Fruit fly (Drosophila melanogaster): ENCODE results near the gene ttk.

The ttk gene

dm6 chr3R:31747429-31748048 is 33.9 kb downstream of the ttk start, which contains the start of the genes nero and CG1910 (continued):
- peak; percentile 30 for TF ChIP-seq hkb (optimal IDR thresholded peaks at IDR 0.05)
- no peak for TF ChIP-seq hkb (GFP tag; IDR thresholded peaks at IDR 0.05)
- peak; percentile 28 for TF ChIP-seq CG12391 (tag; optimal IDR thresholded peaks at IDR 0.05)
- no peak for TF ChIP-seq Ravus (GFP tag; IDR thresholded peaks at IDR 0.05)
- TF ChIP-seq CG9797 (GFP tag; optimal IDR thresholded peaks at IDR 0.05): peak; percentile 93
- TF ChIP-seq CG17385 (GFP tag; optimal IDR thresholded peaks at IDR 0.05): peak; percentile 41
- TF ChIP-seq CG15269 (tag; optimal IDR thresholded peaks at IDR 0.05): no peak
- TF ChIP-seq CG1602 (GFP tag; optimal IDR thresholded peaks at IDR 0.05): no peak
- TF ChIP-seq CG2712 (tag; optimal IDR thresholded peaks at IDR 0.05): peak; percentile 50
- no peak for TF ChIP-seq gcm (GFP tag; optimal IDR thresholded peaks at IDR 0.05)
- peak; percentile 88 for TF ChIP-seq CG17186 (GFP tag; optimal IDR thresholded peaks at IDR 0.05)
- peak; percentile 33 for TF ChIP-seq gro (GFP tag; optimal IDR thresholded peaks at IDR 0.05)
- peak; percentile 16 for TF ChIP-seq CG7786 (GFP tag; optimal IDR thresholded peaks at IDR 0.05)
- peak; percentile 52 for TF ChIP-seq Xbp1 (GFP tag; optimal IDR thresholded peaks at IDR 0.05)
- TF ChIP-seq CG3281 (GFP tag; optimal IDR thresholded peaks at IDR 0.05): no peak
- peak; percentile 6 for TF ChIP-seq CG12155 (GFP tag; optimal IDR thresholded peaks at IDR 0.05)
- no peak for TF ChIP-seq chm (GFP tag; IDR thresholded peaks at IDR 0.05)
- peak; percentile 96 for TF ChIP-seq CG9437 (GFP tag; optimal IDR thresholded peaks at IDR 0.05)
- TF ChIP-seq nom (GFP tag; optimal IDR thresholded peaks at IDR 0.05): peak; percentile 26
- peak; percentile 95 for TF ChIP-seq pzg (GFP tag; optimal IDR thresholded peaks at IDR 0.05)
- peak; percentile 25 for TF ChIP-seq D19B (GFP tag; optimal IDR thresholded peaks at IDR 0.05)
- peak; percentile 30 for TF ChIP-seq Hsf (GFP tag; optimal IDR thresholded peaks at IDR 0.05)
- peak; percentile 12 for TF ChIP-seq Nf-YB (GFP tag; optimal IDR thresholded peaks at IDR 0.05)
- peak; percentile 7 for TF ChIP-seq CG3065 (GFP tag; optimal IDR thresholded peaks at IDR 0.05)
- no peak for TF ChIP-seq br (optimal IDR thresholded peaks at IDR 0.05)
- no peak for TF ChIP-seq Asciz (GFP tag; optimal IDR thresholded peaks at IDR 0.05)
- TF ChIP-seq Lhr (GFP tag; optimal IDR thresholded peaks at IDR 0.05): peak; percentile 60
- TF ChIP-seq Abd-B (GFP tag; optimal IDR thresholded peaks at IDR 0.05): no peak
- peak; percentile 39 for TF ChIP-seq phol (tag; optimal IDR thresholded peaks at IDR 0.05)
- TF ChIP-seq da (GFP tag; optimal IDR thresholded peaks at IDR 0.05): no peak
- TF ChIP-seq vfl (GFP tag; optimal IDR thresholded peaks at IDR 0.05): peak; percentile 1
- TF ChIP-seq CG1603 (tag; optimal IDR thresholded peaks at IDR 0.05): peak; percentile 74
- no peak for TF ChIP-seq D (optimal IDR thresholded peaks at IDR 0.05)
- no peak for TF ChIP-seq D (GFP tag; optimal IDR thresholded peaks at IDR 0.05)
- TF ChIP-seq ems (GFP tag; optimal IDR thresholded peaks at IDR 0.05): no peak
- TF ChIP-seq jumu (GFP tag; optimal IDR thresholded peaks at IDR 0.05): peak; percentile 2
- peak; percentile 63 for TF ChIP-seq CG12659 (GFP tag; optimal IDR thresholded peaks at IDR 0.05)
- TF ChIP-seq CG15514 (GFP tag; optimal IDR thresholded peaks at IDR 0.05): peak; percentile 78
- peak; percentile 8 for TF ChIP-seq CG13894 (tag; optimal IDR thresholded peaks at IDR 0.05)
- peak; percentile 92 for TF ChIP-seq gfzf (GFP tag; optimal IDR thresholded peaks at IDR 0.05)
- TF ChIP-seq YL-1 (GFP tag; optimal IDR thresholded peaks at IDR 0.05): peak; percentile 17
- peak; percentile 75 for TF ChIP-seq stwl (tag; optimal IDR thresholded peaks at IDR 0.05)
- TF ChIP-seq CG31365 (tag; optimal IDR thresholded peaks at IDR 0.05): peak; percentile 18
- peak; percentile 86 for TF ChIP-seq Sry-δ (GFP tag; optimal IDR thresholded peaks at IDR 0.05)
- peak; percentile 92 for TF ChIP-seq BEAF-32 (GFP tag; optimal IDR thresholded peaks at IDR 0.05)
- TF ChIP-seq sr (GFP tag; IDR thresholded peaks at IDR 0.05): no peak
- TF ChIP-seq ERR (GFP tag; optimal IDR thresholded peaks at IDR 0.05): peak; percentile 46
- TF ChIP-seq ewg (GFP tag; optimal IDR thresholded peaks at IDR 0.05): peak; percentile 24
- peak; percentile 3 for TF ChIP-seq Kr (GFP tag; optimal IDR thresholded peaks at IDR 0.05)
- peak in 1 of 2 experiments; percentile 30 for TF ChIP-seq tll (GFP tag; optimal IDR thresholded peaks at IDR 0.05)

All from whole organism, embryonic.